Fruit fly (Drosophila melanogaster) whole organism, prepupa: Measurements from ENCODE around the gene dind.

ENCODE experiments used
- Blimp-1 ChIP-seq: fragments of 200-800 bp; sonication (Bioruptor generic); optimal IDR thresholded peaks from 3 replicates; lab custom pipeline; 2017; ENCODE audit warnings: missing biosample characterization, missing genetic modification characterization, mild to moderate bottlenecking, moderate library complexity, missing genetic modification reagents
- CG10631 ChIP-seq: fragments of 200-800 bp; sonication (Bioruptor generic); optimal IDR thresholded peaks from 2 replicates; lab custom pipeline; 2016; ENCODE audit warnings: missing biosample characterization, missing genetic modification characterization
- CG10669 ChIP-seq: fragments of 200-800 bp; sonication (Bioruptor generic); optimal IDR thresholded peaks from 3 replicates; lab custom pipeline; 2018; ENCODE audit warnings: missing biosample characterization, mild to moderate bottlenecking, missing genetic modification characterization, moderate library complexity
- CG11294 ChIP-seq: fragments of 200-800 bp; sonication (Bioruptor generic); IDR thresholded peaks from 2 replicates; pipeline ENCODE4 v1.3.6; 2022; ENCODE audit warnings: missing biosample characterization, missing genetic modification characterization
- CG11762 ChIP-seq: fragments of 200-800 bp; sonication (Bioruptor generic); optimal IDR thresholded peaks from 3 replicates; lab custom pipeline; 2016; ENCODE audit warnings: missing biosample characterization, missing genetic modification characterization; ENCODE audit not compliant: insufficient read depth
- CG11902 ChIP-seq: fragments of 200-800 bp; sonication (Bioruptor generic); optimal IDR thresholded peaks from 3 replicates; lab custom pipeline; 2016; ENCODE audit warnings: missing biosample characterization, missing genetic modification characterization
- CG15336 ChIP-seq: fragments of 200-800 bp; sonication (Bioruptor generic); IDR thresholded peaks from 2 replicates; pipeline ENCODE4 v1.3.6; 2022; ENCODE audit warnings: missing biosample characterization, missing genetic modification characterization
- CG1621 ChIP-seq: fragments of 200-800 bp; sonication (Bioruptor generic); optimal IDR thresholded peaks from 3 replicates; lab custom pipeline; 2018; ENCODE audit warnings: missing biosample characterization, mild to moderate bottlenecking, missing genetic modification characterization
- CG16779 ChIP-seq: fragments of 200-800 bp; sonication (Bioruptor generic); optimal IDR thresholded peaks from 3 replicates; lab custom pipeline; 2017; ENCODE audit warnings: missing biosample characterization, mild to moderate bottlenecking, missing genetic modification characterization
- CG3032 ChIP-seq: fragments of 200-800 bp; optimal IDR thresholded peaks from 2 replicates; lab custom pipeline; 2019; ENCODE audit warnings: missing biosample characterization, mild to moderate bottlenecking, missing genetic modification characterization, moderate library complexity
- CG31627 ChIP-seq: fragments of 200-800 bp; sonication (Bioruptor generic); optimal IDR thresholded peaks from 3 replicates; lab custom pipeline; 2016; ENCODE audit warnings: missing biosample characterization, missing genetic modification characterization
- CG32006 ChIP-seq: fragments of 200-800 bp; sonication (Bioruptor generic); optimal IDR thresholded peaks from 3 replicates; lab custom pipeline; 2017; ENCODE audit warnings: missing biosample characterization, mild to moderate bottlenecking, missing genetic modification characterization
- CG34406 ChIP-seq: fragments of 200-800 bp; sonication (Bioruptor generic); optimal IDR thresholded peaks from 3 replicates; lab custom pipeline; 2016; ENCODE audit warnings: missing biosample characterization, missing genetic modification characterization
- CG3919 ChIP-seq: fragments of 200-800 bp; sonication (Bioruptor generic); optimal IDR thresholded peaks from 3 replicates; lab custom pipeline; 2016; ENCODE audit warnings: missing biosample characterization, missing genetic modification characterization
- CG4318 ChIP-seq: fragments of 200-800 bp; sonication (Bioruptor generic); optimal IDR thresholded peaks from 3 replicates; lab custom pipeline; 2017; ENCODE audit warnings: missing biosample characterization, mild to moderate bottlenecking, missing genetic modification characterization
- CG6163 ChIP-seq: fragments of 200-800 bp; sonication (Bioruptor generic); IDR thresholded peaks from 3 replicates; pipeline ENCODE4 v1.3.6; 2022; ENCODE audit warnings: missing biosample characterization, missing genetic modification characterization
- CG6792 ChIP-seq: fragments of 200-800 bp; sonication (Bioruptor generic); optimal IDR thresholded peaks from 3 replicates; lab custom pipeline; 2016; ENCODE audit warnings: missing biosample characterization, missing genetic modification characterization
- CG6808 ChIP-seq: fragments of 200-800 bp; sonication (Bioruptor generic); optimal IDR thresholded peaks from 3 replicates; lab custom pipeline; 2017; ENCODE audit warnings: missing biosample characterization, missing genetic modification characterization, mild to moderate bottlenecking, moderate library complexity, missing genetic modification reagents
- CG6854 ChIP-seq: fragments of 200-800 bp; sonication (Bioruptor generic); optimal IDR thresholded peaks from 2 replicates; lab custom pipeline; 2017; ENCODE audit warnings: missing biosample characterization, mild to moderate bottlenecking, missing genetic modification characterization
- CG7368 ChIP-seq: fragments of 200-800 bp; sonication (Bioruptor generic); optimal IDR thresholded peaks from 3 replicates; lab custom pipeline; 2016; ENCODE audit warnings: missing biosample characterization, missing genetic modification characterization
- CG8119 ChIP-seq: fragments of 200-800 bp; sonication (Bioruptor generic); IDR thresholded peaks from 3 replicates; pipeline ENCODE4 v1.3.6; 2022; ENCODE audit warnings: missing biosample characterization, missing genetic modification characterization
- CG8319 ChIP-seq: fragments of 200-800 bp; sonication (Bioruptor generic); optimal IDR thresholded peaks from 3 replicates; lab custom pipeline; 2016; ENCODE audit warnings: missing biosample characterization, missing genetic modification characterization
- CG8632 ChIP-seq: fragments of 200-800 bp; sonication (Bioruptor generic); optimal IDR thresholded peaks from 3 replicates; lab custom pipeline; 2016; ENCODE audit warnings: missing biosample characterization, missing genetic modification characterization
- Eip75B ChIP-seq: fragments of 200-800 bp; sonication (Bioruptor generic); optimal IDR thresholded peaks from 3 replicates; lab custom pipeline; 2016; ENCODE audit warnings: missing biosample characterization, missing genetic modification characterization
- Eip78C ChIP-seq: fragments of 200-800 bp; sonication (Bioruptor generic); peaks from one replicate; lab custom pipeline; 2016; ENCODE audit warnings: missing biosample characterization, missing genetic modification characterization
- Eip93F ChIP-seq: fragments of 200-800 bp; sonication (Bioruptor generic); optimal IDR thresholded peaks from 2 replicates; lab custom pipeline; 2016; ENCODE audit warnings: missing biosample characterization, mild to moderate bottlenecking, missing genetic modification characterization
- Ets21C ChIP-seq: fragments of 200-800 bp; sonication (Bioruptor generic); optimal IDR thresholded peaks from 3 replicates; lab custom pipeline; 2016; ENCODE audit warnings: missing biosample characterization, missing genetic modification characterization
- Ets96B ChIP-seq: fragments of 200-800 bp; optimal IDR thresholded peaks from 2 replicates; lab custom pipeline; 2019; ENCODE audit warnings: missing biosample characterization, mild to moderate bottlenecking, missing genetic modification characterization, moderate library complexity
- Hr38 ChIP-seq: sonication (Bioruptor generic); optimal IDR thresholded peaks from 2 replicates; lab custom pipeline; 2016; ENCODE audit warnings: missing biosample characterization, missing genetic modification characterization
- Hr4 ChIP-seq: fragments of 200-800 bp; sonication (Bioruptor generic); optimal IDR thresholded peaks from 3 replicates; lab custom pipeline; 2016; ENCODE audit warnings: missing biosample characterization, missing genetic modification characterization
- Met ChIP-seq: fragments of 200-800 bp; sonication (Bioruptor generic); optimal IDR thresholded peaks from 3 replicates; lab custom pipeline; 2016; ENCODE audit warnings: missing biosample characterization, missing genetic modification characterization
- OdsH ChIP-seq: fragments of 200-800 bp; sonication (Bioruptor generic); optimal IDR thresholded peaks from 3 replicates; lab custom pipeline; 2016; ENCODE audit warnings: missing biosample characterization, missing genetic modification characterization
- Smox ChIP-seq: fragments of 200-800 bp; sonication (Bioruptor generic); optimal IDR thresholded peaks from 3 replicates; lab custom pipeline; 2016; ENCODE audit warnings: missing biosample characterization, missing genetic modification characterization
- Sox102F ChIP-seq: fragments of 200-800 bp; sonication (Bioruptor generic); optimal IDR thresholded peaks from 2 replicates; lab custom pipeline; 2016; ENCODE audit warnings: missing biosample characterization, mild to moderate bottlenecking, missing genetic modification characterization
- Sox14 ChIP-seq: fragments of 200-800 bp; sonication (Bioruptor generic); optimal IDR thresholded peaks from 3 replicates; lab custom pipeline; 2016; ENCODE audit warnings: missing biosample characterization, missing genetic modification characterization
- Sox15 ChIP-seq: fragments of 200-800 bp; sonication (Bioruptor generic); optimal IDR thresholded peaks from 3 replicates; lab custom pipeline; 2016; ENCODE audit warnings: missing biosample characterization, missing genetic modification characterization
- achi ChIP-seq: fragments of 200-800 bp; sonication (Bioruptor generic); optimal IDR thresholded peaks from 3 replicates; lab custom pipeline; 2016; ENCODE audit warnings: missing biosample characterization, missing genetic modification characterization
- acj6 ChIP-seq: fragments of 200-800 bp; sonication (Bioruptor generic); optimal IDR thresholded peaks from 3 replicates; lab custom pipeline; 2016; ENCODE audit warnings: missing biosample characterization, missing genetic modification characterization
- cyc ChIP-seq: fragments of 200-800 bp; sonication (Bioruptor generic); optimal IDR thresholded peaks from 3 replicates; lab custom pipeline; 2016; ENCODE audit warnings: missing biosample characterization, missing genetic modification characterization
- dsx ChIP-seq: fragments of 200-800 bp; optimal IDR thresholded peaks from 3 replicates; lab custom pipeline; 2019; ENCODE audit warnings: missing biosample characterization, mild to moderate bottlenecking, missing genetic modification characterization, moderate library complexity; ENCODE audit not compliant: poor library complexity, severe bottlenecking
- eg ChIP-seq: fragments of 200-800 bp; sonication (Bioruptor generic); IDR thresholded peaks from 3 replicates; pipeline ENCODE4 v1.3.6; 2022; ENCODE audit warnings: missing biosample characterization, missing genetic modification characterization
- esn ChIP-seq: fragments of 200-800 bp; sonication (Bioruptor generic); optimal IDR thresholded peaks from 2 replicates; lab custom pipeline; 2016; ENCODE audit warnings: missing biosample characterization, mild to moderate bottlenecking, missing genetic modification characterization, moderate library complexity
- fd59A ChIP-seq: fragments of 200-800 bp; sonication (Bioruptor generic); optimal IDR thresholded peaks from 2 replicates; lab custom pipeline; 2017; ENCODE audit warnings: missing biosample characterization, mild to moderate bottlenecking, missing genetic modification characterization, missing genetic modification reagents
- fd85E ChIP-seq: fragments of 200-800 bp; sonication (Bioruptor generic); optimal IDR thresholded peaks from 3 replicates; lab custom pipeline; 2016; ENCODE audit warnings: missing biosample characterization, missing genetic modification characterization
- fkh ChIP-seq: fragments of 200-800 bp; sonication (Bioruptor generic); optimal IDR thresholded peaks from 3 replicates; lab custom pipeline; 2017; ENCODE audit warnings: missing biosample characterization, mild to moderate bottlenecking, missing genetic modification characterization, moderate library complexity
- net ChIP-seq: fragments of 200-800 bp; sonication (Bioruptor generic); optimal IDR thresholded peaks from 3 replicates; lab custom pipeline; 2016; ENCODE audit warnings: missing biosample characterization, missing genetic modification characterization
- pdm3 ChIP-seq: fragments of 200-800 bp; sonication (Bioruptor generic); optimal IDR thresholded peaks from 3 replicates; lab custom pipeline; 2016; ENCODE audit warnings: missing biosample characterization, missing genetic modification characterization
- salr ChIP-seq, 2 experiments: fragments of 200-800 bp; sonication (Bioruptor generic); optimal IDR thresholded peaks; 3 replicates each; lab custom pipeline; 2016 to 2018; ENCODE audit warnings: missing biosample characterization in 2 of 2, missing genetic modification characterization in 2 of 2, mild to moderate bottlenecking in 1 of 2
- spab ChIP-seq: fragments of 200-800 bp; sonication (Bioruptor generic); optimal IDR thresholded peaks from 2 replicates; lab custom pipeline; 2017; ENCODE audit warnings: missing biosample characterization, mild to moderate bottlenecking, missing genetic modification characterization, missing genetic modification reagents
- ss ChIP-seq, 2 experiments: fragments of 200-800 bp; sonication (Bioruptor generic); optimal IDR thresholded peaks; 2 replicates in 1 of 2; 3 replicates in 1 of 2; lab custom pipeline; 2017 to 2018; ENCODE audit warnings: mild to moderate bottlenecking in 2 of 2, missing biosample characterization in 2 of 2, missing genetic modification characterization in 2 of 2, moderate library complexity in 1 of 2
- svp ChIP-seq: fragments of 200-800 bp; sonication (Bioruptor generic); peaks from one replicate; lab custom pipeline; 2016; ENCODE audit warnings: missing biosample characterization, missing genetic modification characterization
- topi ChIP-seq: fragments of 200-800 bp; sonication (Bioruptor generic); optimal IDR thresholded peaks from 3 replicates; lab custom pipeline; 2016; ENCODE audit warnings: missing biosample characterization, missing genetic modification characterization
- vri ChIP-seq: fragments of 200-800 bp; sonication (Bioruptor generic); optimal IDR thresholded peaks from 3 replicates; lab custom pipeline; 2016; ENCODE audit warnings: missing biosample characterization, mild to moderate bottlenecking, missing genetic modification characterization

Gene dind

dm6 chr3R:18639662-18640061 is 37.7 kb downstream of the dind start:
- TF ChIP-seq topi (GFP tag; lab: Kevin White, UChicago) = no peak
- TF ChIP-seq CG3919 (GFP tag; lab: Kevin White, UChicago) = peak; percentile 27
- TF ChIP-seq CG6808 (GFP tag; lab: Kevin White, UChicago) = no peak
- no peak for TF ChIP-seq svp
- no peak for TF ChIP-seq Sox102F
- no peak for TF ChIP-seq Blimp-1
- TF ChIP-seq vri (GFP tag; lab: Kevin White, UChicago) = no peak
- no peak for TF ChIP-seq fd59A (GFP tag; lab: Kevin White, UChicago)
- peak; percentile 13 for TF ChIP-seq CG6792 (GFP tag; lab: Kevin White, UChicago)
- no peak for TF ChIP-seq Eip75B
- TF ChIP-seq Hr4 (GFP tag; lab: Kevin White, UChicago) = peak; percentile 19
- TF ChIP-seq CG32006 (GFP tag; lab: Kevin White, UChicago) = peak; percentile 46
- TF ChIP-seq Smox (GFP tag; lab: Kevin White, UChicago) = no peak
- TF ChIP-seq Sox15 (GFP tag; lab: Kevin White, UChicago) = no peak
- no peak for TF ChIP-seq cyc (GFP tag; lab: Kevin White, UChicago)
- TF ChIP-seq Hr38 (GFP tag; lab: Kevin White, UChicago) = no peak
- no peak for TF ChIP-seq CG10669 (GFP tag; lab: Kevin White, UChicago)
- TF ChIP-seq CG10631 (GFP tag; lab: Kevin White, UChicago) = no peak
- no peak for TF ChIP-seq CG31627 (GFP tag; lab: Kevin White, UChicago)
- no peak for TF ChIP-seq spab
- no peak for TF ChIP-seq acj6 (GFP tag; lab: Kevin White, UChicago)
- TF ChIP-seq CG3032 (tag; lab: Kevin White, UChicago) = peak; percentile 6
- TF ChIP-seq net (GFP tag; lab: Kevin White, UChicago) = no peak
- TF ChIP-seq Eip78C (GFP tag; lab: Kevin White, UChicago) = peak; percentile 56
- TF ChIP-seq dsx = peak; percentile 49
- peak; percentile 4 for TF ChIP-seq esn (GFP tag; lab: Kevin White, UChicago)
- peak; percentile 40; the same call in 1 of the 2 replicates for TF ChIP-seq CG11294 (GFP tag; lab: Robert Waterston, UW)
- TF ChIP-seq Ets96B (tag; lab: Kevin White, UChicago) = peak; percentile 25
- TF ChIP-seq Sox14 (GFP tag; lab: Kevin White, UChicago) = no peak
- TF ChIP-seq eg = peak; percentile 75
- TF ChIP-seq CG8632 (GFP tag; lab: Kevin White, UChicago) = no peak
- TF ChIP-seq fd85E (GFP tag; lab: Kevin White, UChicago) = no peak
- no peak for TF ChIP-seq salr (GFP tag; optimal IDR thresholded peaks at IDR 0.05; lab: Kevin White, UChicago)
- TF ChIP-seq CG6854 (GFP tag; lab: Kevin White, UChicago) = no peak
- no peak for TF ChIP-seq Met (GFP tag; lab: Kevin White, UChicago)
- TF ChIP-seq Ets21C (GFP tag; lab: Kevin White, UChicago) = no peak
- TF ChIP-seq CG34406 (GFP tag; lab: Kevin White, UChicago) = no peak
- peak in 1 of 2 experiments; percentile 13 for TF ChIP-seq ss (GFP tag; optimal IDR thresholded peaks at IDR 0.05; lab: Kevin White, UChicago)
- peak; percentile 49; the same call in 1 of the 3 replicates for TF ChIP-seq CG6163 (GFP tag; lab: Robert Waterston, UW)
- no peak for TF ChIP-seq CG11762 (GFP tag; lab: Kevin White, UChicago)
- TF ChIP-seq CG4318 = no peak
- no peak for TF ChIP-seq fkh (GFP tag; lab: Kevin White, UChicago)
- TF ChIP-seq CG1621 (tag; lab: Kevin White, UChicago) = no peak
- peak; percentile 27 for TF ChIP-seq achi (GFP tag; lab: Kevin White, UChicago)
- TF ChIP-seq CG8319 = no peak
- TF ChIP-seq CG16779 (tag; lab: Kevin White, UChicago) = no peak
- no peak for TF ChIP-seq CG7368 (GFP tag; lab: Kevin White, UChicago)
- TF ChIP-seq Eip93F (GFP tag; lab: Kevin White, UChicago) = no peak
- TF ChIP-seq CG11902 (GFP tag; lab: Kevin White, UChicago) = no peak
- peak; percentile 13 for TF ChIP-seq OdsH (GFP tag; lab: Kevin White, UChicago)
- peak; percentile 33; the same call in 1 of the 3 replicates for TF ChIP-seq CG8119 (GFP tag; lab: Robert Waterston, UW)
- peak; percentile 60 for TF ChIP-seq CG15336
- no peak for TF ChIP-seq pdm3 (GFP tag; lab: Kevin White, UChicago)
